Worm (Caenorhabditis elegans): Measurements from ENCODE around the gene Y48E1B.3.

Gene Y48E1B.3

ce11 chrII:13567871-13568270, at the start of gene Y48E1B.3:
TSS of gene Y48E1B.3 (minus strand) at chrII:13567971.
- no peak for TF ChIP-seq flh-1 (GFP tag; optimal IDR thresholded peaks at IDR 0.05)
- TF ChIP-seq nhr-237 (tag; optimal IDR thresholded peaks at IDR 0.05): no peak
- no peak for TF ChIP-seq lin-32 (GFP tag; optimal IDR thresholded peaks at IDR 0.05)
- TF ChIP-seq ham-2 (GFP tag; optimal IDR thresholded peaks at IDR 0.05): no peak
- no peak for TF ChIP-seq sem-2 (GFP tag; optimal IDR thresholded peaks at IDR 0.05)

- TF ChIP-seq sem-2 (GFP tag; optimal IDR thresholded peaks at IDR 0.05): no peak
- TF ChIP-seq nhr-2 (tag; optimal IDR thresholded peaks at IDR 0.05): no peak
- no peak for TF ChIP-seq nhr-28 (tag; optimal IDR thresholded peaks at IDR 0.05)
- no peak for TF ChIP-seq elt-1 (tag; optimal IDR thresholded peaks at IDR 0.05; ENCODE audit: borderline replicate concordance, insufficient read depth)
- TF ChIP-seq ztf-11 (tag; optimal IDR thresholded peaks at IDR 0.05): no peak
- no peak for TF ChIP-seq nhr-12 (tag; optimal IDR thresholded peaks at IDR 0.05)
- no peak for TF ChIP-seq ceh-43 (GFP tag; optimal IDR thresholded peaks at IDR 0.05)
- no peak for TF ChIP-seq drap-1 (GFP tag; optimal IDR thresholded peaks at IDR 0.05)
- no peak for TF ChIP-seq sptf-1 (tag; optimal IDR thresholded peaks at IDR 0.05)
- TF ChIP-seq lsy-2 (tag; optimal IDR thresholded peaks at IDR 0.05): no peak
- no peak for TF ChIP-seq pha-4 (tag; optimal IDR thresholded peaks at IDR 0.05)
- TF ChIP-seq ceh-39 (tag; optimal IDR thresholded peaks at IDR 0.05): no peak
- TF ChIP-seq cnd-1 (tag; optimal IDR thresholded peaks at IDR 0.05): no peak
- TF ChIP-seq mab-5 (tag; optimal IDR thresholded peaks at IDR 0.05): no peak
Observed at ce11 chrII:13616000-13616399, 48.2 kb upstream of the Y48E1B.3 start, which contains the start of gene gst-14. TSS of gene gst-14 (minus strand) at chrII:13616100.

- TF ChIP-seq unc-120 (tag; optimal IDR thresholded peaks at IDR 0.05; ENCODE audit: poor library complexity, severe bottlenecking): no peak
- no peak for TF ChIP-seq flh-1 (GFP tag; optimal IDR thresholded peaks at IDR 0.05)
- TF ChIP-seq elt-1 (tag; optimal IDR thresholded peaks at IDR 0.05; ENCODE audit: borderline replicate concordance, insufficient read depth): no peak
- no peak for TF ChIP-seq nhr-76 (tag; optimal IDR thresholded peaks at IDR 0.05)
- no peak for TF ChIP-seq ham-2 (GFP tag; optimal IDR thresholded peaks at IDR 0.05)
- no peak for TF ChIP-seq unc-62 (GFP tag; optimal IDR thresholded peaks at IDR 0.05)
- TF ChIP-seq drap-1 (GFP tag; optimal IDR thresholded peaks at IDR 0.05): no peak
- no peak for TF ChIP-seq mab-5 (tag; optimal IDR thresholded peaks at IDR 0.05)
Observed at ce11 chrII:13614516-13614915, 46.7 kb upstream of the Y48E1B.3 start.

ce11 chrII:13613096-13613495, 45.3 kb upstream of the Y48E1B.3 start, which contains the start of gene gst-15:
TSS of gene gst-15 (minus strand) at chrII:13613196.
- TF ChIP-seq lsy-2 (tag; optimal IDR thresholded peaks at IDR 0.05) (no peak), lin-32 (GFP tag; optimal IDR thresholded peaks at IDR 0.05) (no peak), unc-120 (tag; optimal IDR thresholded peaks at IDR 0.05; ENCODE audit: poor library complexity, severe bottlenecking) (no peak), nhr-2 (tag; optimal IDR thresholded peaks at IDR 0.05) (no peak), nhr-237 (tag; optimal IDR thresholded peaks at IDR 0.05) (no peak), elt-1 (tag; optimal IDR thresholded peaks at IDR 0.05; ENCODE audit: borderline replicate concordance, insufficient read depth) (no peak)

ce11 chrII:13611186-13611585, 43.4 kb upstream of the Y48E1B.3 start, which contains the start of gene gst-24:
TSS of gene gst-24 (minus strand) at chrII:13611366.
- TF ChIP-seq pha-4 (tag; optimal IDR thresholded peaks at IDR 0.05) (no peak), nhr-2 (tag; optimal IDR thresholded peaks at IDR 0.05) (no peak)

- TF ChIP-seq elt-1 (tag; optimal IDR thresholded peaks at IDR 0.05; ENCODE audit: borderline replicate concordance, insufficient read depth) (peak; percentile 82), M03D4.4 (tag; optimal IDR thresholded peaks at IDR 0.05) (no peak), nhr-76 (tag; optimal IDR thresholded peaks at IDR 0.05) (no peak)
Observed at ce11 chrII:13609655-13610054, 41.9 kb upstream of the Y48E1B.3 start, which contains the start of gene gst-20. TSS of gene gst-20 (minus strand) at chrII:13609824.

ce11 chrII:13600904-13601303, 33.1 kb upstream of the Y48E1B.3 start, which contains the start of gene csp-1:
TSS of gene csp-1 (plus strand) at chrII:13601204.
- TF ChIP-seq pha-4 (tag; optimal IDR thresholded peaks at IDR 0.05) (no peak), nhr-76 (tag; optimal IDR thresholded peaks at IDR 0.05) (no peak), nhr-237 (tag; optimal IDR thresholded peaks at IDR 0.05) (no peak), snpc-4 (tag; optimal IDR thresholded peaks at IDR 0.05) (no peak), ces-1 (GFP tag; optimal IDR thresholded peaks at IDR 0.05) (no peak), drap-1 (GFP tag; optimal IDR thresholded peaks at IDR 0.05) (no peak), ham-2 (GFP tag; optimal IDR thresholded peaks at IDR 0.05) (no peak), flh-1 (GFP tag; optimal IDR thresholded peaks at IDR 0.05) (no peak), elt-1 (tag; optimal IDR thresholded peaks at IDR 0.05; ENCODE audit: borderline replicate concordance, insufficient read depth) (no peak), unc-120 (tag; optimal IDR thresholded peaks at IDR 0.05; ENCODE audit: poor library complexity, severe bottlenecking) (no peak), ceh-39 (tag; optimal IDR thresholded peaks at IDR 0.05) (no peak), elt-3 (tag; optimal IDR thresholded peaks at IDR 0.05) (no peak), nhr-12 (tag; optimal IDR thresholded peaks at IDR 0.05) (no peak)

All from whole organism, mixed stage, embryonic.